Worm (Caenorhabditis elegans) whole organism, early embryonic: ENCODE measurements around the gene appg-2.

Experiments
- F13C5.2 ChIP-seq: sonication (generic microtip); optimal IDR thresholded peaks from 2 replicates; lab custom pipeline; 2017; ENCODE audit warnings: mild to moderate bottlenecking, missing genetic modification characterization, inconsistent platforms, missing compliant biosample characterization
- aly-1 ChIP-seq: sonication (generic microtip); optimal IDR thresholded peaks from 2 replicates; lab custom pipeline; 2016; ENCODE audit warnings: missing genetic modification characterization, missing compliant biosample characterization
- ama-1 ChIP-seq: fragments of 150-350 bp; optimal IDR thresholded peaks from 2 replicates; lab custom pipeline; 2014
- ceh-13 ChIP-seq: fragments of 200-800 bp; sonication (Bioruptor generic); optimal IDR thresholded peaks from 2 replicates; lab custom pipeline; 2018; ENCODE audit warnings: mild to moderate bottlenecking, missing genetic modification characterization, missing compliant biosample characterization
- ceh-36 ChIP-seq: sonication (generic microtip); optimal IDR thresholded peaks from 2 replicates; lab custom pipeline; 2016; ENCODE audit warnings: missing genetic modification characterization, inconsistent platforms, missing compliant biosample characterization
- ets-7 ChIP-seq: sonication (generic microtip); optimal IDR thresholded peaks from 2 replicates; lab custom pipeline; 2016; ENCODE audit warnings: missing genotype, missing genetic modification characterization, missing compliant biosample characterization
- flt-1 ChIP-seq: fragments of 200-800 bp; sonication (Bioruptor generic); IDR thresholded peaks from 2 replicates; pipeline ENCODE4 v1.3.6; 2022; ENCODE audit warnings: missing genetic modification characterization, missing compliant biosample characterization
- hmbx-1 ChIP-seq: sonication (generic microtip); optimal IDR thresholded peaks from 2 replicates; lab custom pipeline; 2016; ENCODE audit warnings: mild to moderate bottlenecking, missing genetic modification characterization, missing compliant biosample characterization
- hmg-4 ChIP-seq: fragments of 200-800 bp; sonication (Bioruptor generic); optimal IDR thresholded peaks from 2 replicates; lab custom pipeline; 2018; ENCODE audit warnings: mild to moderate bottlenecking, missing genetic modification characterization, missing compliant biosample characterization
- tbx-37 ChIP-seq: fragments of 200-800 bp; sonication (Bioruptor generic); conservative IDR thresholded peaks from 2 replicates; pipeline ENCODE4 v1.3.6; 2022; ENCODE audit warnings: missing genetic modification reagents, missing genetic modification characterization, missing compliant biosample characterization
- tra-4 ChIP-seq: sonication (generic microtip); optimal IDR thresholded peaks from 2 replicates; lab custom pipeline; 2017; ENCODE audit warnings: missing genetic modification characterization, missing compliant biosample characterization

DNA sequence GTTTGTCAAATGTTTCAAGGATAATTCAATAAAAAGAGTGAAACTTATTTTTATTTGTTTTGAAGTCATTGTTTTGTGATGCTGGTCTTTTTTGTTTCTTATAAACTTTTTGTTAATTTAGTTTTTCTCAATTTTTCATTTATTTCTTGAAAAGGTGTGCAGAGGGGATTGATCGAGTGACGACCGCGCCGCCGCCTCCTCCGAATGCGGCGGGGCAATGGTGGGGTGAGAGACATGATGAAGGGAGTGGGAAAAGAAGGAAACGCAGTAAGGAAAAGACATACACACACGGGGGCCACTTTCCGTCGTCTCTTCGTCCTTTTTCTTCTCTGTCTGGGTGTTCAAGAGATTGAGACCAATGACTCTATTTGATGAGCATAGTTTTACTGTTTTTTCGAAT lies 31.6 kb upstream of the appg-2 start:
- TF ChIP-seq tra-4 (tag; lab: Kevin White, UChicago), result no peak
- no peak for TF ChIP-seq tbx-37 (GFP tag; lab: Robert Waterston, UW)
- no peak for TF ChIP-seq hmbx-1 (tag; lab: Kevin White, UChicago)
- TF ChIP-seq F13C5.2 (tag; lab: Kevin White, UChicago), result peak; percentile 53
- TF ChIP-seq hmg-4 (GFP tag; lab: Kevin White, UChicago), result peak; percentile 69
- TF ChIP-seq ama-1 (lab: Kevin White, UChicago), result no peak
- TF ChIP-seq ceh-36, result no peak
- TF ChIP-seq ets-7, result no peak
- no peak for TF ChIP-seq flt-1 (GFP tag; lab: Robert Waterston, UW)
- TF ChIP-seq aly-1 (tag; lab: Kevin White, UChicago), result no peak
- no peak for TF ChIP-seq ceh-13 (GFP tag; lab: Kevin White, UChicago)
